Worm (Caenorhabditis elegans) whole organism, early embryonic: ENCODE measurements around the gene Y37E11B.5.

Source experiments
- B0310.2 ChIP-seq: sonication (generic microtip); optimal IDR thresholded peaks from 2 replicates; lab custom pipeline; 2016; ENCODE audit warnings: mild to moderate bottlenecking, missing genetic modification characterization, missing compliant biosample characterization
- F13C5.2 ChIP-seq: sonication (generic microtip); optimal IDR thresholded peaks from 2 replicates; lab custom pipeline; 2017; ENCODE audit warnings: mild to moderate bottlenecking, missing genetic modification characterization, inconsistent platforms, missing compliant biosample characterization
- aly-1 ChIP-seq: sonication (generic microtip); optimal IDR thresholded peaks from 2 replicates; lab custom pipeline; 2016; ENCODE audit warnings: missing genetic modification characterization, missing compliant biosample characterization
- ama-1 ChIP-seq: fragments of 150-350 bp; optimal IDR thresholded peaks from 2 replicates; lab custom pipeline; 2014
- ceh-13 ChIP-seq: fragments of 200-800 bp; sonication (Bioruptor generic); optimal IDR thresholded peaks from 2 replicates; lab custom pipeline; 2018; ENCODE audit warnings: mild to moderate bottlenecking, missing genetic modification characterization, missing compliant biosample characterization
- flt-1 ChIP-seq: fragments of 200-800 bp; sonication (Bioruptor generic); IDR thresholded peaks from 2 replicates; pipeline ENCODE4 v1.3.6; 2022; ENCODE audit warnings: missing genetic modification characterization, missing compliant biosample characterization
- hmg-4 ChIP-seq: fragments of 200-800 bp; sonication (Bioruptor generic); optimal IDR thresholded peaks from 2 replicates; lab custom pipeline; 2018; ENCODE audit warnings: mild to moderate bottlenecking, missing genetic modification characterization, missing compliant biosample characterization
- hnd-1 ChIP-seq: sonication (generic microtip); optimal IDR thresholded peaks from 2 replicates; lab custom pipeline; 2016; ENCODE audit warnings: missing genetic modification characterization, missing compliant biosample characterization
- pes-1 ChIP-seq: fragments of 200-800 bp; sonication (Bioruptor generic); IDR thresholded peaks from 2 replicates; pipeline ENCODE4 v1.3.6; 2022; ENCODE audit warnings: missing genetic modification reagents, missing genetic modification characterization, missing compliant biosample characterization
- scrt-1 ChIP-seq: fragments of 200-800 bp; sonication (Bioruptor generic); IDR thresholded peaks from 2 replicates; pipeline ENCODE4 v1.3.6; 2022; ENCODE audit warnings: missing genetic modification characterization, missing compliant biosample characterization
- tbx-11 ChIP-seq: fragments of 200-800 bp; sonication (Bioruptor generic); IDR thresholded peaks from 2 replicates; pipeline ENCODE4 v1.3.6; 2022; ENCODE audit warnings: missing genetic modification characterization, missing compliant biosample characterization
- tbx-37 ChIP-seq: fragments of 200-800 bp; sonication (Bioruptor generic); conservative IDR thresholded peaks from 2 replicates; pipeline ENCODE4 v1.3.6; 2022; ENCODE audit warnings: missing genetic modification reagents, missing genetic modification characterization, missing compliant biosample characterization
- tra-4 ChIP-seq: sonication (generic microtip); optimal IDR thresholded peaks from 2 replicates; lab custom pipeline; 2017; ENCODE audit warnings: missing genetic modification characterization, missing compliant biosample characterization

- no peak for TF ChIP-seq F13C5.2 (tag; lab: Kevin White, UChicago)
- no peak for TF ChIP-seq scrt-1 (GFP tag; lab: Robert Waterston, UW)
- TF ChIP-seq B0310.2 (tag; lab: Kevin White, UChicago), result no peak
- TF ChIP-seq ceh-13 (GFP tag; lab: Kevin White, UChicago), result no peak
- TF ChIP-seq ama-1 (lab: Kevin White, UChicago), result no peak
- no peak for TF ChIP-seq hnd-1 (tag; lab: Kevin White, UChicago)
- TF ChIP-seq flt-1, result no peak
- no peak for TF ChIP-seq tra-4
- no peak for TF ChIP-seq hmg-4 (GFP tag; lab: Kevin White, UChicago)
- TF ChIP-seq tbx-37 (GFP tag; lab: Robert Waterston, UW), result no peak
- TF ChIP-seq pes-1, result no peak
- no peak for TF ChIP-seq aly-1 (tag; lab: Kevin White, UChicago)
- TF ChIP-seq tbx-11, result no peak
Measured at ce11 chrIV:3611845-3612244, 13.5 kb upstream of the Y37E11B.5 start.
